Worm (Caenorhabditis elegans): Measurements from ENCODE around the gene C17H12.5.
"Not testable (repeated sequence)": the region's sequence is repeated elsewhere in the genome, so short reads cannot be mapped to it uniquely, and the experiment has no call there.

C17H12.5 gene

ce11 chrIV:6827477-6827876, 10.0 kb upstream of the C17H12.5 start, which contains the start of gene H20E11.2:
TSS of gene H20E11.2 (plus strand) at chrIV:6827777.
- TF ChIP-seq nhr-111 (GFP tag; optimal IDR thresholded peaks at IDR 0.05); fos-1 (tag; optimal IDR thresholded peaks at IDR 0.05); dve-1 (tag; optimal IDR thresholded peaks at IDR 0.05; ENCODE audit: insufficient read depth): not testable (repeated sequence)

- TF ChIP-seq hlh-30 (tag; optimal IDR thresholded peaks at IDR 0.05; ENCODE audit: insufficient read depth), result no peak
- TF ChIP-seq ceh-32 (tag; optimal IDR thresholded peaks at IDR 0.05; ENCODE audit: poor library complexity), result no peak
- TF ChIP-seq daf-19 (GFP tag; conservative IDR thresholded peaks at IDR 0.05), result no peak
- no peak for TF ChIP-seq nhr-76 (tag; optimal IDR thresholded peaks at IDR 0.05)
- TF ChIP-seq nhr-48 (tag; optimal IDR thresholded peaks at IDR 0.05), result no peak
- TF ChIP-seq zfp-3 (GFP tag; conservative IDR thresholded peaks at IDR 0.05), result no peak
- TF ChIP-seq nhr-41 (GFP tag; IDR thresholded peaks at IDR 0.05), result no peak
- TF ChIP-seq attf-4 (tag; optimal IDR thresholded peaks at IDR 0.05), result no peak
- TF ChIP-seq lin-13 (GFP tag; optimal IDR thresholded peaks at IDR 0.05), result no peak
- TF ChIP-seq Y5F2A.4 (GFP tag; optimal IDR thresholded peaks at IDR 0.05), result no peak
- no peak for TF ChIP-seq mes-2 (tag; optimal IDR thresholded peaks at IDR 0.05; ENCODE audit: poor library complexity, severe bottlenecking)
- peak; percentile 4 for TF ChIP-seq dve-1 (tag; optimal IDR thresholded peaks at IDR 0.05; ENCODE audit: insufficient read depth)
- TF ChIP-seq tag-97 (GFP tag; IDR thresholded peaks at IDR 0.05), result no peak
- peak; percentile 59; the same call in 1 of the 2 replicates for TF ChIP-seq dmd-6 (GFP tag; IDR thresholded peaks at IDR 0.05)
- TF ChIP-seq lim-7 (GFP tag; IDR thresholded peaks at IDR 0.05), result no peak
- no peak for TF ChIP-seq mdl-1 (tag; optimal IDR thresholded peaks at IDR 0.05)
- TF ChIP-seq daf-16 (GFP tag; optimal IDR thresholded peaks at IDR 0.05), result no peak
- peak; percentile 37 for TF ChIP-seq daf-16 (tag; optimal IDR thresholded peaks at IDR 0.05)
- no peak for TF ChIP-seq mep-1 (tag; optimal IDR thresholded peaks at IDR 0.05)
- no peak for TF ChIP-seq hmg-1.1 (GFP tag; IDR thresholded peaks at IDR 0.05)
- peak; percentile 38 for TF ChIP-seq aha-1 (tag)
- no peak for TF ChIP-seq lin-15B (tag; optimal IDR thresholded peaks at IDR 0.05)
- no peak for TF ChIP-seq ceh-28 (tag; optimal IDR thresholded peaks at IDR 0.05)
- TF ChIP-seq nhr-28 (tag; optimal IDR thresholded peaks at IDR 0.05), result no peak
- no peak for TF ChIP-seq spr-3 (GFP tag; optimal IDR thresholded peaks at IDR 0.05)
- no peak for TF ChIP-seq hif-1 (tag; optimal IDR thresholded peaks at IDR 0.05)
- no peak for TF ChIP-seq T26A8.4 (GFP tag; IDR thresholded peaks at IDR 0.05)
- no peak for TF ChIP-seq madf-9 (GFP tag; conservative IDR thresholded peaks at IDR 0.05)
- TF ChIP-seq pqm-1 (tag; optimal IDR thresholded peaks at IDR 0.05), result peak; percentile 19
- TF ChIP-seq zag-1 (tag; optimal IDR thresholded peaks at IDR 0.05), result no peak
These were observed 7.2 kb upstream of the C17H12.5 start, which contains the start of gene H20E11.3 for ce11 chrIV:6824622-6825021. TSS of gene H20E11.3 (plus strand) at chrIV:6824816.

DNA sequence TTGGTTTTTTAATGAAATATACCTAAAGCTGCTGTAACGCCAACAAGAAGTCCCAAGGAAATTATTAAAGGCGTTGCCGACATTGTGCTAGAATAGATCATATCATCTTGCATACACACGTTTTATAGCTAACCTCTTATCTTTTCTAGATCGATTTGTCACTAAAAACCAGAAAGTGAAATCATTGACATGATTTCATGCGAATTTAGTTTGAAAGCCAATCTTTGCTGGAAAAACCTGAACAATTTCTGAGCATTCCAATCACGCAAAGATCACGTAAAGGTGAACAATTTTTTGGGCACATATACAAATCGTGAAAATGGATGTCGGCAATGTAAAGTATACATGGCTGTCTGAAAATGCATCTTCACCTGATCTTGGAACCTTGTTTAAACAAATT, 5.0 kb upstream of the C17H12.5 start, which contains the start of gene C17H12.6:
C17H12.6 (minus strand) TSS at position 101 of the 400 bp plus-strand sequence.
- TF ChIP-seq fkh-10 (GFP tag; optimal IDR thresholded peaks at IDR 0.05) (no peak), daf-12 (tag; optimal IDR thresholded peaks at IDR 0.05) (no peak), dmd-9 (GFP tag; IDR thresholded peaks at IDR 0.05) (no peak), nhr-111 (GFP tag; optimal IDR thresholded peaks at IDR 0.05) (no peak), F49E8.2 (tag; optimal IDR thresholded peaks at IDR 0.05; ENCODE audit: borderline replicate concordance) (no peak), Y105C5A.15 (GFP tag; IDR thresholded peaks at IDR 0.05) (no peak), dmd-8 (GFP tag; IDR thresholded peaks at IDR 0.05) (no peak), unc-62 (GFP tag; optimal IDR thresholded peaks at IDR 0.05 in 1 of 2) (no peak), unc-62 (tag; optimal IDR thresholded peaks at IDR 0.05) (no peak), dve-1 (tag; optimal IDR thresholded peaks at IDR 0.05; ENCODE audit: insufficient read depth) (no peak), ceh-20 (GFP tag; IDR thresholded peaks at IDR 0.05) (no peak), zfp-3 (GFP tag; conservative IDR thresholded peaks at IDR 0.05) (no peak), lin-13 (GFP tag; optimal IDR thresholded peaks at IDR 0.05) (no peak), daf-16 (GFP tag; optimal IDR thresholded peaks at IDR 0.05) (no peak), daf-16 (tag; optimal IDR thresholded peaks at IDR 0.05) (no peak), ztf-7 (tag; optimal IDR thresholded peaks at IDR 0.05) (no peak), mdl-1 (tag; optimal IDR thresholded peaks at IDR 0.05) (no peak), madf-5 (GFP tag; IDR thresholded peaks at IDR 0.05) (no peak), tra-1 (GFP tag; IDR thresholded peaks at IDR 0.05) (no peak), lir-3 (tag; optimal IDR thresholded peaks at IDR 0.05) (no peak)
